Worm (Caenorhabditis elegans) whole organism, L4 larva: Measurements from ENCODE around the gene cest-31.

ENCODE experiments used
- dmd-6 ChIP-seq: fragments of 200-800 bp; sonication (Bioruptor generic); IDR thresholded peaks from 2 replicates; pipeline ENCODE4 v1.3.6; 2022; ENCODE audit warnings: missing genetic modification reagents, missing genetic modification characterization, missing compliant biosample characterization
- egl-27 ChIP-seq: sonication (generic microtip); optimal IDR thresholded peaks from 3 replicates; lab custom pipeline; 2017; ENCODE audit warnings: missing biosample characterization, missing genetic modification reagents, missing genetic modification characterization
- fkh-10 ChIP-seq: fragments of 150-350 bp; optimal IDR thresholded peaks from 2 replicates; lab custom pipeline; 2014; ENCODE audit warnings: missing biosample characterization, missing genetic modification reagents, missing genetic modification characterization
- hlh-30 ChIP-seq: sonication (generic microtip); optimal IDR thresholded peaks from 2 replicates; lab custom pipeline; 2017; ENCODE audit warnings: antibody characterized with exemption, mild to moderate bottlenecking, missing genetic modification characterization, missing compliant biosample characterization; ENCODE audit not compliant: insufficient read depth
- mdl-1 ChIP-seq, 2 experiments: fragments of 150-350 bp in 1 of 2; sonication (generic microtip) in 1 of 2; optimal IDR thresholded peaks; 2 replicates each; lab custom pipeline; 2014 to 2017; ENCODE audit warnings: missing biosample characterization in 2 of 2, missing genetic modification characterization in 2 of 2
- nhr-76 ChIP-seq: fragments of 150-350 bp; optimal IDR thresholded peaks from 2 replicates; lab custom pipeline; 2014; ENCODE audit warnings: missing biosample characterization, missing genetic modification characterization

ce11 chrV:6666557-6666956, 7.5 kb upstream of the cest-31 start:
- TF ChIP-seq egl-27 (tag; lab: Kevin White, UChicago) (no peak), fkh-10 (GFP tag; lab: Kevin White, UChicago) (no peak), mdl-1 (tag; optimal IDR thresholded peaks at IDR 0.05; lab: Kevin White, UChicago) (no peak), hlh-30 (tag; lab: Kevin White, UChicago) (no peak), dmd-6 (GFP tag; lab: Robert Waterston, UW) (peak; percentile 73), nhr-76 (tag; lab: Kevin White, UChicago) (no peak)
